Fruit fly (Drosophila melanogaster) whole organism, embryonic: Measurements from ENCODE around the gene dunk.

Experiments
- B-H1 ChIP-seq: fragments of 200-800 bp; sonication (Bioruptor generic); IDR thresholded peaks from 3 replicates; pipeline ENCODE4 v1.3.6; 2022; ENCODE audit warnings: missing biosample characterization, missing genetic modification characterization
- C15 ChIP-seq: fragments of 200-800 bp; sonication (Bioruptor generic); IDR thresholded peaks from 3 replicates; pipeline ENCODE4 v1.3.6; 2022; ENCODE audit warnings: missing biosample characterization, missing genetic modification characterization
- CG10543 ChIP-seq: fragments of 200-800 bp; sonication (Bioruptor generic); optimal IDR thresholded peaks from 3 replicates; lab custom pipeline; 2017; ENCODE audit warnings: missing biosample characterization, mild to moderate bottlenecking, missing genetic modification characterization, moderate library complexity
- CG11085 ChIP-seq: fragments of 200-800 bp; sonication (Bioruptor generic); IDR thresholded peaks from 2 replicates; pipeline ENCODE4 v1.3.6; 2022; ENCODE audit warnings: missing biosample characterization, missing genetic modification characterization
- CG11696 ChIP-seq: fragments of 200-800 bp; sonication (Bioruptor generic); IDR thresholded peaks from 2 replicates; pipeline ENCODE4 v1.3.6; 2022; ENCODE audit warnings: missing biosample characterization, missing genetic modification characterization
- CG12744 ChIP-seq: fragments of 200-800 bp; sonication (Bioruptor generic); optimal IDR thresholded peaks from 2 replicates; lab custom pipeline; 2016; ENCODE audit warnings: missing biosample characterization, missing genetic modification characterization
- CG13624 ChIP-seq: fragments of 200-800 bp; sonication (Bioruptor generic); optimal IDR thresholded peaks from 2 replicates; lab custom pipeline; 2016; ENCODE audit warnings: missing biosample characterization, missing genetic modification characterization
- CG14050 ChIP-seq: fragments of 200-800 bp; sonication (Bioruptor generic); IDR thresholded peaks from 3 replicates; pipeline ENCODE4 v1.3.6; 2022; ENCODE audit warnings: missing biosample characterization, missing genetic modification characterization
- CG15011 ChIP-seq: fragments of 200-800 bp; sonication (Bioruptor generic); optimal IDR thresholded peaks from 3 replicates; lab custom pipeline; 2018; ENCODE audit warnings: missing biosample characterization, mild to moderate bottlenecking, missing genetic modification characterization
- CG15601 ChIP-seq: fragments of 200-800 bp; sonication (Bioruptor generic); optimal IDR thresholded peaks from 3 replicates; lab custom pipeline; 2019; ENCODE audit warnings: missing biosample characterization, mild to moderate bottlenecking, missing genetic modification characterization, moderate library complexity
- CG17568 ChIP-seq: fragments of 200-800 bp; sonication (Bioruptor generic); optimal IDR thresholded peaks from 2 replicates; lab custom pipeline; 2018; ENCODE audit warnings: missing biosample characterization, mild to moderate bottlenecking, missing genetic modification characterization, moderate library complexity
- CG2889 ChIP-seq: fragments of 200-800 bp; sonication (Bioruptor generic); IDR thresholded peaks from 3 replicates; pipeline ENCODE4 v1.3.6; 2022; ENCODE audit warnings: missing biosample characterization, missing genetic modification characterization
- CG30403 ChIP-seq: fragments of 200-800 bp; sonication (Bioruptor generic); optimal IDR thresholded peaks from 3 replicates; lab custom pipeline; 2016; ENCODE audit warnings: missing biosample characterization, missing genetic modification characterization
- CG31365 ChIP-seq: fragments of 200-800 bp; sonication (Bioruptor generic); optimal IDR thresholded peaks from 2 replicates; lab custom pipeline; 2018; ENCODE audit warnings: missing biosample characterization, mild to moderate bottlenecking, missing genetic modification characterization
- CG31441 ChIP-seq: fragments of 200-800 bp; sonication (Bioruptor generic); IDR thresholded peaks from 2 replicates; pipeline ENCODE4 v1.3.6; 2022; ENCODE audit warnings: missing biosample characterization, missing genetic modification characterization
- CG33557 ChIP-seq: fragments of 200-800 bp; sonication (Bioruptor generic); optimal IDR thresholded peaks from 2 replicates; lab custom pipeline; 2019; ENCODE audit warnings: missing biosample characterization, mild to moderate bottlenecking, missing genetic modification characterization, moderate library complexity
- CG34376 ChIP-seq: fragments of 200-800 bp; sonication (Bioruptor generic); optimal IDR thresholded peaks from 2 replicates; lab custom pipeline; 2018; ENCODE audit warnings: missing biosample characterization, mild to moderate bottlenecking, missing genetic modification characterization
- CG3847 ChIP-seq: fragments of 200-800 bp; sonication (Bioruptor generic); IDR thresholded peaks from 2 replicates; pipeline ENCODE4 v1.3.6; 2022; ENCODE audit warnings: missing biosample characterization, missing genetic modification characterization
- CG4328 ChIP-seq: fragments of 200-800 bp; sonication (Bioruptor generic); optimal IDR thresholded peaks from 3 replicates; lab custom pipeline; 2017; ENCODE audit warnings: missing biosample characterization, missing genetic modification reagents, missing genetic modification characterization
- CG43689 ChIP-seq: fragments of 200-800 bp; sonication (Bioruptor generic); IDR thresholded peaks from 2 replicates; pipeline ENCODE4 v1.3.6; 2022; ENCODE audit warnings: missing biosample characterization, missing genetic modification characterization
- CG4424 ChIP-seq: fragments of 200-800 bp; sonication (Bioruptor generic); optimal IDR thresholded peaks from 3 replicates; lab custom pipeline; 2016; ENCODE audit warnings: missing biosample characterization, missing genetic modification characterization
- CG7963 ChIP-seq: fragments of 200-800 bp; sonication (Bioruptor generic); IDR thresholded peaks from 3 replicates; pipeline ENCODE4 v1.3.6; 2022; ENCODE audit warnings: missing biosample characterization, missing genetic modification characterization; ENCODE audit not compliant: partially characterized antibody
- D19A ChIP-seq: fragments of 200-800 bp; optimal IDR thresholded peaks from 3 replicates; lab custom pipeline; 2019; ENCODE audit warnings: missing biosample characterization, mild to moderate bottlenecking, missing genetic modification characterization, moderate library complexity
- Deaf1 ChIP-seq: fragments of 200-800 bp; optimal IDR thresholded peaks from 3 replicates; lab custom pipeline; 2019; ENCODE audit warnings: missing biosample characterization, mild to moderate bottlenecking, missing genetic modification characterization, moderate library complexity
- Doc3 ChIP-seq: fragments of 200-800 bp; sonication (Bioruptor generic); IDR thresholded peaks from 3 replicates; pipeline ENCODE4 v1.3.6; 2022; ENCODE audit warnings: missing biosample characterization, missing genetic modification characterization; ENCODE audit not compliant: partially characterized antibody
- E2f2 ChIP-seq: fragments of 200-800 bp; sonication (Bioruptor generic); IDR thresholded peaks from 2 replicates; pipeline ENCODE4 v1.3.6; 2022; ENCODE audit warnings: missing biosample characterization, missing genetic modification characterization
- Gug ChIP-seq: fragments of 200-800 bp; sonication (Bioruptor generic); IDR thresholded peaks from 4 replicates; pipeline ENCODE4 v1.3.6; 2022; ENCODE audit warnings: missing biosample characterization, missing genetic modification characterization
- HmgD ChIP-seq: fragments of 200-800 bp; sonication (Bioruptor generic); optimal IDR thresholded peaks from 3 replicates; lab custom pipeline; 2016; ENCODE audit warnings: missing biosample characterization, missing genetic modification characterization
- NC2α ChIP-seq: fragments of 200-800 bp; sonication (Bioruptor generic); optimal IDR thresholded peaks from 2 replicates; lab custom pipeline; 2016; ENCODE audit warnings: missing biosample characterization, missing genetic modification characterization
- Pdp1 ChIP-seq, 2 experiments: fragments of 200-800 bp; sonication (Bioruptor generic); optimal IDR thresholded peaks; 3 replicates each; lab custom pipeline; 2016; ENCODE audit warnings: missing biosample characterization in 2 of 2, missing genetic modification characterization in 2 of 2, mild to moderate bottlenecking in 1 of 2, moderate library complexity in 1 of 2
- Poxn ChIP-seq: fragments of 200-800 bp; sonication (Bioruptor generic); IDR thresholded peaks from 2 replicates; pipeline ENCODE4 v1.3.6; 2022; ENCODE audit warnings: missing biosample characterization, missing genetic modification characterization
- Usf ChIP-seq: fragments of 200-800 bp; sonication (Bioruptor generic); optimal IDR thresholded peaks from 2 replicates; lab custom pipeline; 2017; ENCODE audit warnings: missing genotype, missing biosample characterization, missing genetic modification characterization
- ab ChIP-seq: fragments of 200-800 bp; sonication (Bioruptor generic); optimal IDR thresholded peaks from 2 replicates; lab custom pipeline; 2016; ENCODE audit warnings: missing biosample characterization, missing genetic modification characterization
- ase ChIP-seq: fragments of 200-800 bp; sonication (Bioruptor generic); IDR thresholded peaks from 3 replicates; pipeline ENCODE4 v1.3.6; 2022; ENCODE audit warnings: missing biosample characterization, missing genetic modification characterization
- cas ChIP-seq: fragments of 200-800 bp; sonication (Bioruptor generic); IDR thresholded peaks from 2 replicates; pipeline ENCODE4 v1.3.6; 2022; ENCODE audit warnings: missing biosample characterization, missing genetic modification characterization
- cato ChIP-seq: fragments of 200-800 bp; sonication (Bioruptor generic); optimal IDR thresholded peaks from 2 replicates; lab custom pipeline; 2016; ENCODE audit warnings: missing biosample characterization, missing genetic modification characterization, borderline replicate concordance
- cg ChIP-seq: fragments of 200-800 bp; sonication (Bioruptor generic); optimal IDR thresholded peaks from 3 replicates; lab custom pipeline; 2019; ENCODE audit warnings: missing biosample characterization, mild to moderate bottlenecking, missing genetic modification characterization, moderate library complexity
- chn ChIP-seq: fragments of 200-800 bp; sonication (Bioruptor generic); optimal IDR thresholded peaks from 2 replicates; lab custom pipeline; 2016; ENCODE audit warnings: missing biosample characterization, missing genetic modification characterization
- dan ChIP-seq: fragments of 200-800 bp; sonication (Bioruptor generic); IDR thresholded peaks from 2 replicates; pipeline ENCODE4 v1.3.6; 2022; ENCODE audit warnings: missing biosample characterization, missing genetic modification characterization
- disco-r ChIP-seq: fragments of 200-800 bp; sonication (Bioruptor generic); optimal IDR thresholded peaks from 2 replicates; lab custom pipeline; 2016; ENCODE audit warnings: missing biosample characterization, missing genetic modification characterization
- en ChIP-seq: fragments of 200-800 bp; sonication (Bioruptor generic); optimal IDR thresholded peaks from 2 replicates; lab custom pipeline; 2016; ENCODE audit warnings: missing biosample characterization, missing genetic modification characterization
- fd3F ChIP-seq: fragments of 200-800 bp; sonication (Bioruptor generic); optimal IDR thresholded peaks from 2 replicates; lab custom pipeline; 2018; ENCODE audit warnings: missing biosample characterization, mild to moderate bottlenecking, missing genetic modification characterization, moderate library complexity
- fru ChIP-seq: fragments of >200 bp; optimal IDR thresholded peaks from 2 replicates; lab custom pipeline; 2017
- h ChIP-seq: fragments of >200 bp; optimal IDR thresholded peaks from 2 replicates; lab custom pipeline; 2017
- ham ChIP-seq: fragments of 200-800 bp; sonication (Bioruptor generic); IDR thresholded peaks from 2 replicates; pipeline ENCODE4 v1.3.6; 2022; ENCODE audit warnings: missing biosample characterization, missing genetic modification characterization
- mirr ChIP-seq: fragments of 200-800 bp; sonication (Bioruptor generic); optimal IDR thresholded peaks from 3 replicates; lab custom pipeline; 2018; ENCODE audit warnings: missing biosample characterization, mild to moderate bottlenecking, missing genetic modification characterization
- pnt ChIP-seq: fragments of 200-800 bp; sonication (Bioruptor generic); optimal IDR thresholded peaks from 3 replicates; lab custom pipeline; 2016; ENCODE audit warnings: missing biosample characterization, missing genetic modification characterization
- run ChIP-seq: fragments of 200-800 bp; sonication (Bioruptor generic); optimal IDR thresholded peaks from 3 replicates; lab custom pipeline; 2018; ENCODE audit warnings: missing biosample characterization, mild to moderate bottlenecking, missing genetic modification characterization
- sc ChIP-seq, 3 experiments: fragments of >200 bp in 2 of 3; fragments of 200-800 bp in 1 of 3; sonication (Bioruptor generic) in 1 of 3; optimal IDR thresholded peaks; 2 replicates in 2 of 3; 3 replicates in 1 of 3; lab custom pipeline; 2017; ENCODE audit warnings: mild to moderate bottlenecking in 1 of 3, missing biosample characterization in 1 of 3, missing genetic modification characterization in 1 of 3, missing genetic modification reagents in 1 of 3
- seq ChIP-seq: fragments of 200-800 bp; sonication (Bioruptor generic); IDR thresholded peaks from 2 replicates; pipeline ENCODE4 v1.3.6; 2022; ENCODE audit warnings: missing biosample characterization, missing genetic modification characterization
- sqz ChIP-seq: fragments of 200-800 bp; sonication (Bioruptor generic); optimal IDR thresholded peaks from 3 replicates; lab custom pipeline; 2018; ENCODE audit warnings: missing biosample characterization, mild to moderate bottlenecking, missing genetic modification characterization
- tio ChIP-seq: fragments of 200-800 bp; sonication (Bioruptor generic); optimal IDR thresholded peaks from 2 replicates; lab custom pipeline; 2017; ENCODE audit warnings: missing biosample characterization, missing genetic modification characterization, inconsistent platforms
- ttk ChIP-seq: fragments of 200-800 bp; sonication (Bioruptor generic); IDR thresholded peaks from 2 replicates; pipeline ENCODE4 v2.1.2; 2022; ENCODE audit warnings: missing biosample characterization, missing genetic modification characterization

dunk gene

dm6 chr2L:22144127-22144526, 7.3 kb upstream of the dunk start (continued):
- TF ChIP-seq Deaf1 (tag; lab: Kevin White, UChicago) (peak; percentile 9), CG33557 (GFP tag; lab: Kevin White, UChicago) (no peak), CG17568 (no peak), Poxn (no peak), ttk (GFP tag; lab: Robert Waterston, UW) (no peak), dan (GFP tag; lab: Robert Waterston, UW) (no peak), sc (optimal IDR thresholded peaks at IDR 0.05; lab: Kevin White, UChicago) (no peak), sc (GFP tag; optimal IDR thresholded peaks at IDR 0.05; lab: Kevin White, UChicago) (no peak), CG2889 (GFP tag; lab: Robert Waterston, UW) (no peak), CG11696 (no peak), CG14050 (GFP tag; lab: Robert Waterston, UW) (no peak), Doc3 (no peak), seq (GFP tag; lab: Robert Waterston, UW) (no peak), cato (GFP tag; lab: Kevin White, UChicago) (no peak), HmgD (no peak), CG11085 (GFP tag; lab: Robert Waterston, UW) (no peak), CG34376 (GFP tag; lab: Kevin White, UChicago) (peak; percentile 41), CG4328 (peak; percentile 90), fd3F (GFP tag; lab: Kevin White, UChicago) (no peak), en (no peak), mirr (GFP tag; lab: Kevin White, UChicago) (peak; percentile 94), cg (peak; percentile 56), C15 (GFP tag; lab: Robert Waterston, UW) (peak; percentile 33; the same call in 1 of the 3 replicates), disco-r (GFP tag; lab: Kevin White, UChicago) (no peak), CG15601 (no peak), sqz (GFP tag; lab: Kevin White, UChicago) (peak; percentile 72), E2f2 (GFP tag; lab: Robert Waterston, UW) (no peak), CG4424 (GFP tag; lab: Kevin White, UChicago) (no peak), CG7963 (no peak), ab (GFP tag; lab: Kevin White, UChicago) (no peak), NC2α (GFP tag; lab: Kevin White, UChicago) (no peak), fru (lab: Kevin White, UChicago) (no peak), ase (no peak), CG31365 (tag; lab: Kevin White, UChicago) (peak; percentile 64), B-H1 (peak; percentile 16; the same call in 1 of the 3 replicates), Usf (no peak), ham (GFP tag; lab: Robert Waterston, UW) (no peak), CG13624 (no peak), Gug (no peak), chn (GFP tag; lab: Kevin White, UChicago) (no peak), Pdp1 (GFP tag; optimal IDR thresholded peaks at IDR 0.05; lab: Kevin White, UChicago) (peak in 1 of 2 experiments; percentile 35), CG31441 (no peak; the same call in 1 of the 2 replicates), pnt (GFP tag; lab: Kevin White, UChicago) (no peak), CG12744 (GFP tag; lab: Kevin White, UChicago) (no peak), D19A (tag; lab: Kevin White, UChicago) (no peak), run (tag; lab: Kevin White, UChicago) (no peak), CG30403 (no peak), h (lab: Kevin White, UChicago) (no peak), tio (GFP tag; lab: Kevin White, UChicago) (no peak), CG10543 (GFP tag; lab: Kevin White, UChicago) (peak; percentile 0), CG15011 (peak; percentile 18), cas (GFP tag; lab: Robert Waterston, UW) (no peak), CG3847 (no peak), CG43689 (GFP tag; lab: Robert Waterston, UW) (no peak)
